Worm (Caenorhabditis elegans) whole organism, L4 larva: ENCODE data around the gene F58E2.4.
A peak's percentile ranks its signal among the peaks of the same experiment; 100 is the strongest.

Experiments used
- F26F4.8 ChIP-seq: fragments of 200-800 bp; sonication (Bioruptor generic); conservative IDR thresholded peaks from 2 replicates; pipeline ENCODE4 v1.3.6; 2022; ENCODE audit warnings: missing genetic modification characterization, missing compliant biosample characterization
- Y105C5A.15 ChIP-seq: fragments of 200-800 bp; sonication (Bioruptor generic); IDR thresholded peaks from 2 replicates; pipeline ENCODE4 v1.3.6; 2022; ENCODE audit warnings: missing genetic modification characterization, missing compliant biosample characterization
- ZK337.2 ChIP-seq: fragments of 200-800 bp; sonication (Bioruptor generic); IDR thresholded peaks from 2 replicates; pipeline ENCODE4 v1.3.6; 2022; ENCODE audit warnings: missing genetic modification reagents, missing genetic modification characterization, missing compliant biosample characterization
- aha-1 ChIP-seq: fragments of 150-350 bp; peaks from one replicate; lab custom pipeline; 2014; ENCODE audit warnings: missing biosample characterization, missing genetic modification characterization
- arid-1 ChIP-seq: fragments of 200-800 bp; sonication (Bioruptor generic); conservative IDR thresholded peaks from 2 replicates; pipeline ENCODE4 v1.3.6; 2022; ENCODE audit warnings: missing genetic modification reagents, missing genetic modification characterization, missing compliant biosample characterization
- attf-4 ChIP-seq: sonication (generic microtip); optimal IDR thresholded peaks from 3 replicates; lab custom pipeline; 2017; ENCODE audit warnings: missing biosample characterization, missing genetic modification characterization
- ceh-32 ChIP-seq: sonication (generic microtip); optimal IDR thresholded peaks from 2 replicates; lab custom pipeline; 2016; ENCODE audit warnings: mild to moderate bottlenecking, missing genetic modification characterization, missing compliant biosample characterization; ENCODE audit not compliant: poor library complexity
- ceh-44 ChIP-seq: fragments of 200-800 bp; sonication (Bioruptor generic); IDR thresholded peaks from 2 replicates; pipeline ENCODE4 v1.3.6; 2022; ENCODE audit warnings: missing genetic modification reagents, missing genetic modification characterization, missing compliant biosample characterization
- ceh-62 ChIP-seq: sonication (generic microtip); optimal IDR thresholded peaks from 2 replicates; lab custom pipeline; 2017; ENCODE audit warnings: missing biosample characterization, missing genetic modification characterization
- ces-1 ChIP-seq: fragments of 150-350 bp; sonication (generic microtip); optimal IDR thresholded peaks from 4 replicates; lab custom pipeline; 2014; ENCODE audit warnings: missing biosample characterization, missing genetic modification reagents, missing genetic modification characterization
- daf-16 ChIP-seq, 3 experiments: sonication (generic microtip); optimal IDR thresholded peaks; 2 replicates each; lab custom pipeline; 2016 to 2017; ENCODE audit warnings: missing genetic modification characterization in 3 of 3, missing genetic modification reagents in 3 of 3, mild to moderate bottlenecking in 2 of 3, missing compliant biosample characterization in 2 of 3, missing biosample characterization in 1 of 3, moderate library complexity in 1 of 3
- daf-19 ChIP-seq: fragments of 200-800 bp; sonication (Bioruptor generic); conservative IDR thresholded peaks from 2 replicates; pipeline ENCODE4 v1.3.6; 2022; ENCODE audit warnings: missing genetic modification characterization, missing compliant biosample characterization
- dmd-6 ChIP-seq: fragments of 200-800 bp; sonication (Bioruptor generic); IDR thresholded peaks from 2 replicates; pipeline ENCODE4 v1.3.6; 2022; ENCODE audit warnings: missing genetic modification reagents, missing genetic modification characterization, missing compliant biosample characterization
- dmd-8 ChIP-seq: fragments of 200-800 bp; sonication (Bioruptor generic); IDR thresholded peaks from 2 replicates; pipeline ENCODE4 v1.3.6; 2022; ENCODE audit warnings: missing genetic modification characterization, missing compliant biosample characterization
- egl-43 ChIP-seq: fragments of 200-800 bp; sonication (Bioruptor generic); IDR thresholded peaks from 2 replicates; pipeline ENCODE4 v1.3.6; 2022; ENCODE audit warnings: missing genetic modification reagents, missing genetic modification characterization, missing compliant biosample characterization
- gei-8 ChIP-seq: fragments of 200-800 bp; sonication (Bioruptor generic); optimal IDR thresholded peaks from 2 replicates; lab custom pipeline; 2018; ENCODE audit warnings: mild to moderate bottlenecking, missing genetic modification characterization, missing compliant biosample characterization
- lim-7 ChIP-seq: fragments of 200-800 bp; sonication (Bioruptor generic); IDR thresholded peaks from 2 replicates; pipeline ENCODE4 v1.3.6; 2022; ENCODE audit warnings: missing genetic modification characterization, missing compliant biosample characterization
- lin-38 ChIP-seq: fragments of 200-800 bp; sonication (Bioruptor generic); IDR thresholded peaks from 2 replicates; pipeline ENCODE4 v1.3.6; 2022; ENCODE audit warnings: missing genetic modification reagents, missing genetic modification characterization, missing compliant biosample characterization
- lsy-2 ChIP-seq, 2 experiments: fragments of 150-350 bp in 1 of 2; sonication (generic microtip) in 1 of 2; optimal IDR thresholded peaks; 2 replicates each; lab custom pipeline; 2014 to 2017; ENCODE audit warnings: missing biosample characterization in 2 of 2, missing genetic modification characterization in 2 of 2
- mes-2 ChIP-seq: sonication (generic microtip); optimal IDR thresholded peaks from 2 replicates; lab custom pipeline; 2016; ENCODE audit warnings: missing genotype, mild to moderate bottlenecking, missing genetic modification characterization, missing compliant biosample characterization; ENCODE audit not compliant: poor library complexity, severe bottlenecking
- nhr-28 ChIP-seq: fragments of 150-350 bp; optimal IDR thresholded peaks from 2 replicates; lab custom pipeline; 2014; ENCODE audit warnings: missing biosample characterization, missing genetic modification characterization
- nhr-48 ChIP-seq: sonication (generic microtip); optimal IDR thresholded peaks from 2 replicates; lab custom pipeline; 2016; ENCODE audit warnings: mild to moderate bottlenecking, missing genetic modification characterization, missing compliant biosample characterization
- nhr-6 ChIP-seq: fragments of 150-350 bp; optimal IDR thresholded peaks from 2 replicates; lab custom pipeline; 2014; ENCODE audit warnings: missing biosample characterization, missing genetic modification characterization
- nhr-76 ChIP-seq: fragments of 150-350 bp; optimal IDR thresholded peaks from 2 replicates; lab custom pipeline; 2014; ENCODE audit warnings: missing biosample characterization, missing genetic modification characterization
- php-3 ChIP-seq: fragments of 200-800 bp; sonication (Bioruptor generic); IDR thresholded peaks from 2 replicates; pipeline ENCODE4 v1.3.6; 2022; ENCODE audit warnings: missing genetic modification reagents, missing genetic modification characterization, missing compliant biosample characterization
- snpc-4 ChIP-seq: fragments of 150-350 bp; optimal IDR thresholded peaks from 2 replicates; lab custom pipeline; 2014; ENCODE audit warnings: missing biosample characterization, missing genetic modification characterization
- spr-1 ChIP-seq: sonication (generic microtip); optimal IDR thresholded peaks from 2 replicates; lab custom pipeline; 2016; ENCODE audit warnings: mild to moderate bottlenecking, missing genetic modification characterization, missing compliant biosample characterization
- spr-3 ChIP-seq: fragments of 200-800 bp; sonication (Bioruptor generic); optimal IDR thresholded peaks from 2 replicates; lab custom pipeline; 2018; ENCODE audit warnings: mild to moderate bottlenecking, missing genetic modification characterization, missing compliant biosample characterization
- tra-1 ChIP-seq: fragments of 200-800 bp; sonication (Bioruptor generic); IDR thresholded peaks from 2 replicates; pipeline ENCODE4 v1.3.6; 2022; ENCODE audit warnings: missing genetic modification reagents, missing genetic modification characterization, missing compliant biosample characterization
- unc-130 ChIP-seq: sonication (generic microtip); optimal IDR thresholded peaks from 2 replicates; lab custom pipeline; 2016; ENCODE audit warnings: missing genetic modification reagents, missing genetic modification characterization, missing compliant biosample characterization
- unc-62 ChIP-seq, 3 experiments: fragments of 150-350 bp in 1 of 3; sonication (generic microtip); optimal IDR thresholded peaks in 2 of 3; peaks in 1 of 3; 1 replicate in 1 of 3; 2 replicates in 2 of 3; lab custom pipeline; 2014 to 2017; ENCODE audit warnings: missing biosample characterization in 3 of 3, missing genetic modification characterization in 3 of 3, missing genetic modification reagents in 3 of 3, missing genotype in 1 of 3
- vab-7 ChIP-seq: fragments of 200-800 bp; sonication (Bioruptor generic); IDR thresholded peaks from 2 replicates; pipeline ENCODE4 v1.3.6; 2022; ENCODE audit warnings: missing genetic modification reagents, missing genetic modification characterization, missing compliant biosample characterization
- zip-11 ChIP-seq: fragments of 200-800 bp; sonication (Bioruptor generic); IDR thresholded peaks from 2 replicates; pipeline ENCODE4 v1.3.6; 2022; ENCODE audit warnings: missing genetic modification characterization, missing compliant biosample characterization

Gene F58E2.4

DNA sequence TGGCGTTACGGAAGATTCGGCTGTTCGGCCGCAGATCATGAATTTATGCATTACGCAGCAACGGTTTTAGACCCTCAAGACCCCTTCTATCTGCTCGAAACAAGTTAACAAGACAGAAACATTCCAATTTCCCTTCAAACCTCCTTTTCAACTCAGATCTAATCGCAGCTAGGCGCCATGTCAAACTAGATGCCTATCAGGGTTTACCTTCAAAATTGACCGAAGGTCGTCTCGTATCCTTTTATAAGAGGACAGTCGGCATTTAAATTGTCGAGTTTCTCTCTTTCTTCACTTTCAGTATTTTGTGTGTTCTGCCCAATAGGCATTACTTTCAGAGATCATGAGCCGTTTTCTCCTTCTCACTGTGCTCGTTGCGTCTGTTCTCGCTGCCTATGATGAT lies 25.2 kb upstream of the F58E2.4 start, which contains the start of gene grd-13:
Gene grd-13 (plus strand): TSS at position 291 of the 400 bp plus-strand sequence.
- TF ChIP-seq php-3 (GFP tag; lab: Robert Waterston, UW), result no peak
- peak in 1 of 2 experiments; percentile 32 for TF ChIP-seq unc-62 (GFP tag; optimal IDR thresholded peaks at IDR 0.05 in 1 of 2; lab: Kevin White, UChicago)
- TF ChIP-seq unc-62 (tag; optimal IDR thresholded peaks at IDR 0.05; lab: Kevin White, UChicago), result no peak
- TF ChIP-seq daf-19 (GFP tag; lab: Robert Waterston, UW), result no peak
- TF ChIP-seq mes-2, result no peak

DNA sequence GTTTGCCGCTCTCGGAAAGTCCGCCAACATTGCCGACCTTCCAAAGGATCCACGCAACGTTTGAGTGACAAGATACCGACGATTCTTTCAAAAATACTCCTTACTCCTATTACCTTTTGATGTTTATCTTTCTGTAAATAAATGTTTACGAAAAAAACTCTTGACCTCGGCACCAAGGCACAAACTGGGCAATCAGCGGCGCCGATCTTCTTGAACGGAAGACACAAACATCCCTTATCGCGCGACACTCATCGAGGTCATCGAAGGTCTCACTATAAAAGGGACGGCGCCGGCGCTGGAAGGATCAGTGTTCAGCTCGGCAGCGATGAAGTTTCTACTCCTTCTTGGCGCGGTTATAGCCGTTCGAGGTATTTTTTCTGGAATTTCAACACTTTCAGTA lies 23.8 kb upstream of the F58E2.4 start, which contains the start of gene grd-3:
Gene grd-3 (plus strand): TSS at position 302 of the 400 bp plus-strand sequence.
- TF ChIP-seq daf-19 (GFP tag; lab: Robert Waterston, UW) (no peak), nhr-28 (tag; lab: Kevin White, UChicago) (no peak), nhr-6 (tag; lab: Kevin White, UChicago) (no peak), ceh-62 (no peak), dmd-8 (GFP tag; lab: Robert Waterston, UW) (no peak), spr-1 (tag; lab: Kevin White, UChicago) (no peak), vab-7 (GFP tag; lab: Robert Waterston, UW) (no peak), snpc-4 (tag; lab: Kevin White, UChicago) (no peak), gei-8 (GFP tag; lab: Kevin White, UChicago) (no peak), lsy-2 (tag; optimal IDR thresholded peaks at IDR 0.05; lab: Kevin White, UChicago) (no peak), ceh-32 (no peak), lim-7 (GFP tag; lab: Robert Waterston, UW) (no peak), nhr-48 (no peak), daf-16 (GFP tag; optimal IDR thresholded peaks at IDR 0.05; lab: Kevin White, UChicago) (no peak), daf-16 (tag; optimal IDR thresholded peaks at IDR 0.05; lab: Kevin White, UChicago) (no peak), unc-130 (GFP tag; lab: Kevin White, UChicago) (no peak), arid-1 (no peak), attf-4 (tag; lab: Kevin White, UChicago) (no peak)

DNA sequence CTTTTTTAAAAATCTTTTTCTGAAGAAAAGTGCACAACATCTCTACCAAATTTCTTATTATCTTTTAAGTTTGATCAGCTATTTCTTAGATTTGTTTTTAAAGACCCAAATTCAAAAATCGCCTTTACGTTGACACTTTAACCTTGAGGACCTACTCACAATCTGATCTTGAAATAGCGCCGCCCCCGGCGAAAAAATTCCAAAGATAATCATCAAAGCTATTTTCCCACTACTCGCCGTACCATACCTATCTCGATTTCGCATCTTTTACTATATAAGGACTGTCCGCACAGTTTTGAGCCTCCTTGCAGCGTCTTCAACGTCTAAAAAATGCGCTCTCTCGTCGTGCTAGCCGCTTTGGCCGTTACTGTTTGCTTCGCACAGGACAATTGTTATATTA lies 22.3 kb upstream of the F58E2.4 start, which contains the start of gene grd-10:
Gene grd-10 (plus strand): TSS at position 208 of the 400 bp plus-strand sequence.
- no peak for TF ChIP-seq tra-1
- no peak for TF ChIP-seq egl-43
- TF ChIP-seq spr-1 (tag; lab: Kevin White, UChicago), result no peak
- TF ChIP-seq ZK337.2, result no peak
- no peak for TF ChIP-seq lin-38 (GFP tag; lab: Robert Waterston, UW)
- no peak for TF ChIP-seq spr-3
- no peak for TF ChIP-seq vab-7 (GFP tag; lab: Robert Waterston, UW)
- no peak for TF ChIP-seq dmd-6 (GFP tag; lab: Robert Waterston, UW)
- no peak for TF ChIP-seq ces-1
- TF ChIP-seq nhr-76, result no peak
- TF ChIP-seq aha-1 (tag; lab: Kevin White, UChicago), result no peak
- no peak for TF ChIP-seq unc-62 (GFP tag; optimal IDR thresholded peaks at IDR 0.05 in 1 of 2; lab: Kevin White, UChicago)
- no peak for TF ChIP-seq unc-62 (tag; optimal IDR thresholded peaks at IDR 0.05; lab: Kevin White, UChicago)
- no peak for TF ChIP-seq gei-8 (GFP tag; lab: Kevin White, UChicago)
- TF ChIP-seq daf-16 (GFP tag; optimal IDR thresholded peaks at IDR 0.05; lab: Kevin White, UChicago), result no peak
- TF ChIP-seq daf-16 (tag; optimal IDR thresholded peaks at IDR 0.05; lab: Kevin White, UChicago), result no peak
- no peak for TF ChIP-seq zip-11

DNA sequence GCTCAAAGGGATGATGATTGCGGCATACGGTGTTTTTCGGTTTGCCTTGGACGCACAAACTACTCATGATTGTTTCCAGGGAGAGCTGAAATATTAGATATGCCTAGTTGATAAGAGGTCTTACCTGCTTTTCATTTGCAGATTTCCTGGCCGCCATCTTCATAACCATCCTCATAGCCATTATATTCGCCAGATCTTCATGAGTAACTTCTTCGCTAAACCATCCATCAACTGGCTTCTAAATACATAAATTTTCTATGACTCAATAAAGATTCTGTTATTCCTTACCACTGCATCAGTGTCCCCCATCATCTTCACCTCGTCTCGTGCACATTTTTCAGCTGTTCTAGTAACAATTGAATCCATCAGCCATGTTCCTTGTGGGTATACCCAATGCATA lies 20.7 kb upstream of the F58E2.4 start:
- TF ChIP-seq unc-130 (GFP tag; lab: Kevin White, UChicago) (no peak), aha-1 (tag; lab: Kevin White, UChicago) (peak; percentile 95), ceh-44 (GFP tag; lab: Robert Waterston, UW) (no peak)

DNA sequence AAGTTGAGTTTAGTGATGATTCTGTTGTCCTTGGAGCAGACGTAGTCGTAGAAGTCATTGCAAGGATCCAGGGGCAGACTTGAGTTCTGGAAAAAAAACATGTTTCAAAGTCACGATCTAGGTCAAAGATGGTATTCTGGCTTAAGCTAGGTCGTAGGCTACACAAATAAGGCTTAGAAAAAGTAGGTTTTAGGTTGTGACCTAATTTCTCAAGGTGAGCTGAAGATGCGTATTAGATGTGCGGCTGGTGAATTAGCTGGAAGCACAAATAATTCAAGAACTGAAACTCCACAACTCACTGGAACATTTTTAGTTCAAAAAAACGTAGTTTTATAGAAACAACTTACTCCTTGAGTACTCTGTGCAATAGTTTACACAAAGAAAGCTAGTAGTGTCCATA lies 19.1 kb upstream of the F58E2.4 start, which contains the start of gene F09D12.2:
Gene F09D12.2 (minus strand): TSS at position 101 of the 400 bp plus-strand sequence.
- TF ChIP-seq Y105C5A.15 (GFP tag; lab: Robert Waterston, UW) (no peak), F26F4.8 (GFP tag; lab: Robert Waterston, UW) (no peak)
